Worm (Caenorhabditis elegans) whole organism, L3 larva: ENCODE results near the gene srbc-40.

ENCODE experiments used
- R02D3.7 ChIP-seq: fragments of 150-350 bp; optimal IDR thresholded peaks from 2 replicates; lab custom pipeline; 2014; ENCODE audit warnings: missing biosample characterization, missing genetic modification characterization
- ZK546.5 ChIP-seq: sonication (generic microtip); optimal IDR thresholded peaks from 2 replicates; lab custom pipeline; 2017; ENCODE audit warnings: missing biosample characterization, missing genetic modification characterization
- ceh-16 ChIP-seq: sonication (generic microtip); optimal IDR thresholded peaks from 2 replicates; lab custom pipeline; 2017; ENCODE audit warnings: missing biosample characterization, missing genetic modification characterization
- ceh-28 ChIP-seq: fragments of 150-350 bp; optimal IDR thresholded peaks from 2 replicates; lab custom pipeline; 2014; ENCODE audit warnings: missing biosample characterization, missing genetic modification reagents, missing genetic modification characterization
- ceh-82 ChIP-seq: fragments of 150-350 bp; optimal IDR thresholded peaks from 2 replicates; lab custom pipeline; 2014; ENCODE audit warnings: missing biosample characterization, missing genetic modification characterization
- egl-27 ChIP-seq: sonication (generic microtip); optimal IDR thresholded peaks from 4 replicates; lab custom pipeline; 2017; ENCODE audit warnings: missing biosample characterization, missing genetic modification reagents, missing genetic modification characterization
- elt-1 ChIP-seq: fragments of 150-350 bp; optimal IDR thresholded peaks from 2 replicates; lab custom pipeline; 2014; ENCODE audit warnings: missing biosample characterization, missing genetic modification characterization
- elt-3 ChIP-seq, 3 experiments: fragments of 150-350 bp in 1 of 3; sonication (generic microtip) in 2 of 3; optimal IDR thresholded peaks; 2 replicates in 2 of 3; 4 replicates in 1 of 3; lab custom pipeline; 2014 to 2017; ENCODE audit warnings: missing biosample characterization in 3 of 3, missing genetic modification characterization in 3 of 3
- eor-1 ChIP-seq, 2 experiments: fragments of 150-350 bp; optimal IDR thresholded peaks; 2 replicates each; lab custom pipeline; 2014 to 2018; ENCODE audit warnings: missing biosample characterization in 2 of 2, missing genetic modification characterization in 2 of 2
- fkh-10 ChIP-seq: sonication (generic microtip); optimal IDR thresholded peaks from 2 replicates; lab custom pipeline; 2017; ENCODE audit warnings: missing biosample characterization, missing genetic modification reagents, missing genetic modification characterization
- fkh-2 ChIP-seq: fragments of 150-350 bp; optimal IDR thresholded peaks from 2 replicates; lab custom pipeline; 2014; ENCODE audit warnings: missing biosample characterization, missing genetic modification reagents, missing genetic modification characterization
- fos-1 ChIP-seq: fragments of 150-350 bp; optimal IDR thresholded peaks from 2 replicates; lab custom pipeline; 2014; ENCODE audit warnings: missing biosample characterization, missing genetic modification characterization
- jun-1 ChIP-seq: fragments of 150-350 bp; optimal IDR thresholded peaks from 2 replicates; lab custom pipeline; 2014; ENCODE audit warnings: missing biosample characterization, missing genetic modification reagents, missing genetic modification characterization
- lin-15B ChIP-seq: fragments of 150-350 bp; optimal IDR thresholded peaks from 2 replicates; lab custom pipeline; 2014; ENCODE audit warnings: missing biosample characterization, missing genetic modification characterization
- lin-39 ChIP-seq: fragments of 150-350 bp; optimal IDR thresholded peaks from 2 replicates; lab custom pipeline; 2018; ENCODE audit warnings: missing biosample characterization, missing genetic modification reagents, missing genetic modification characterization
- lsy-12 ChIP-seq: sonication (generic microtip); optimal IDR thresholded peaks from 2 replicates; lab custom pipeline; 2016; ENCODE audit warnings: mild to moderate bottlenecking, missing genetic modification characterization, missing compliant biosample characterization
- mdl-1 ChIP-seq: fragments of 150-350 bp; optimal IDR thresholded peaks from 2 replicates; lab custom pipeline; 2014; ENCODE audit warnings: missing biosample characterization, missing genetic modification characterization
- mml-1 ChIP-seq: fragments of 150-350 bp; sonication (generic microtip); optimal IDR thresholded peaks from 3 replicates; lab custom pipeline; 2014; ENCODE audit warnings: missing biosample characterization, missing genetic modification characterization
- nhr-11 ChIP-seq: fragments of 150-350 bp; optimal IDR thresholded peaks from 2 replicates; lab custom pipeline; 2014; ENCODE audit warnings: missing biosample characterization, missing genetic modification characterization
- nhr-12 ChIP-seq: fragments of 150-350 bp; optimal IDR thresholded peaks from 2 replicates; lab custom pipeline; 2014; ENCODE audit warnings: missing biosample characterization, missing genetic modification characterization
- nhr-23 ChIP-seq: fragments of 150-350 bp; optimal IDR thresholded peaks from 2 replicates; lab custom pipeline; 2014; ENCODE audit warnings: missing biosample characterization, missing genetic modification reagents, missing genetic modification characterization
- nhr-237 ChIP-seq: fragments of 150-350 bp; optimal IDR thresholded peaks from 2 replicates; lab custom pipeline; 2014; ENCODE audit warnings: missing biosample characterization, missing genetic modification characterization
- nhr-25 ChIP-seq: sonication (generic microtip); optimal IDR thresholded peaks from 2 replicates; lab custom pipeline; 2017; ENCODE audit warnings: missing biosample characterization, missing genetic modification characterization
- nhr-28 ChIP-seq: fragments of 150-350 bp; optimal IDR thresholded peaks from 2 replicates; lab custom pipeline; 2014; ENCODE audit warnings: missing biosample characterization, missing genetic modification characterization
- nhr-43 ChIP-seq: sonication (generic microtip); optimal IDR thresholded peaks from 2 replicates; lab custom pipeline; 2016; ENCODE audit warnings: mild to moderate bottlenecking, missing genetic modification characterization, missing compliant biosample characterization; ENCODE audit not compliant: poor library complexity, severe bottlenecking
- nhr-67 ChIP-seq: fragments of 150-350 bp; optimal IDR thresholded peaks from 2 replicates; lab custom pipeline; 2014; ENCODE audit warnings: missing biosample characterization, missing genetic modification characterization
- nhr-77 ChIP-seq: fragments of 150-350 bp; optimal IDR thresholded peaks from 2 replicates; lab custom pipeline; 2014; ENCODE audit warnings: missing biosample characterization, missing genetic modification characterization
- pha-4 ChIP-seq: fragments of 150-350 bp; optimal IDR thresholded peaks from 2 replicates; lab custom pipeline; 2014; ENCODE audit warnings: missing biosample characterization, missing genetic modification reagents, missing genetic modification characterization
- sea-2 ChIP-seq: fragments of 150-350 bp; sonication (generic microtip); optimal IDR thresholded peaks from 4 replicates; lab custom pipeline; 2014; ENCODE audit warnings: missing biosample characterization, missing genetic modification reagents, missing genetic modification characterization
- snpc-4 ChIP-seq: fragments of 150-350 bp; optimal IDR thresholded peaks from 2 replicates; lab custom pipeline; 2014; ENCODE audit warnings: missing biosample characterization, missing genetic modification characterization
- tbx-2 ChIP-seq: sonication (generic microtip); optimal IDR thresholded peaks from 2 replicates; lab custom pipeline; 2016; ENCODE audit warnings: mild to moderate bottlenecking, missing genetic modification characterization, missing compliant biosample characterization
- unc-62 ChIP-seq: fragments of 150-350 bp; sonication (generic microtip); optimal IDR thresholded peaks from 4 replicates; lab custom pipeline; 2014; ENCODE audit warnings: missing biosample characterization, missing genetic modification reagents, missing genetic modification characterization
- zag-1 ChIP-seq: fragments of 150-350 bp; optimal IDR thresholded peaks from 2 replicates; lab custom pipeline; 2014; ENCODE audit warnings: missing biosample characterization, missing genetic modification characterization
- ztf-11 ChIP-seq: fragments of 150-350 bp; optimal IDR thresholded peaks from 2 replicates; lab custom pipeline; 2014; ENCODE audit warnings: missing biosample characterization, missing genetic modification characterization
- ztf-4 ChIP-seq: fragments of 150-350 bp; optimal IDR thresholded peaks from 2 replicates; lab custom pipeline; 2014; ENCODE audit warnings: missing biosample characterization, missing genetic modification characterization

srbc-40 gene

DNA sequence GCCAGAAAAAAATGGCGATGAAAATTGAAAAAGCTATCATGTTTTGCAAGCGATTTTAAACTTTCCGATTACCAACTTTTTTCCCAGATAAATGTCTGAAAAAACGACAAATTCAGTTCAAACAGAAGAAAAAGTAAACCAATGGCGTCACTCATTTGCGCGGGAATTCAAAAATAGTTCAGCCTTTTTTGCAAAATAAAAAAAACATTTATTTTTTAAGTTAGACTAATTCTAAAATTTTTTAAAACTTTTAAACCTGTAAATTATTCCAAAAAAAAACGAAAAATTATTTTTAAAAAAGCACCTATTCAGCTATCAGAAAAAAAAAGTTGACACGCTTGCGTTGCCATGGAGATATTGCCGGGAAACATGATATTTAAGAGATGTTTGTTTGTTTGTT is 6.7 kb downstream of the srbc-40 start, which contains the start of gene cyp-33C11:
TSS of gene cyp-33C11 (minus strand) at position 101 of the 400 bp plus-strand sequence.
- no peak for TF ChIP-seq ceh-28 (tag; lab: Kevin White, UChicago)
- no peak for TF ChIP-seq nhr-43 (tag; lab: Kevin White, UChicago)
- TF ChIP-seq nhr-237 (tag; lab: Kevin White, UChicago), result no peak
- TF ChIP-seq elt-1 (tag; lab: Kevin White, UChicago), result no peak
- TF ChIP-seq nhr-28 (tag; lab: Kevin White, UChicago), result no peak
- TF ChIP-seq fos-1 (tag; lab: Kevin White, UChicago), result no peak
- no peak for TF ChIP-seq eor-1 (tag; optimal IDR thresholded peaks at IDR 0.05; lab: Kevin White, UChicago)
- TF ChIP-seq fkh-2 (tag; lab: Kevin White, UChicago), result no peak
- TF ChIP-seq tbx-2 (tag; lab: Kevin White, UChicago), result no peak
- TF ChIP-seq ztf-11, result no peak
- TF ChIP-seq pha-4 (tag; lab: Kevin White, UChicago), result no peak
- TF ChIP-seq ceh-16 (tag; lab: Kevin White, UChicago), result no peak
- no peak for TF ChIP-seq mml-1 (tag; lab: Kevin White, UChicago)
- no peak for TF ChIP-seq mdl-1 (tag; lab: Kevin White, UChicago)
- no peak for TF ChIP-seq jun-1 (tag; lab: Kevin White, UChicago)
- TF ChIP-seq lin-15B (tag; lab: Kevin White, UChicago), result no peak
- no peak for TF ChIP-seq unc-62 (GFP tag; lab: Kevin White, UChicago)
- no peak for TF ChIP-seq elt-3 (tag; optimal IDR thresholded peaks at IDR 0.05; lab: Kevin White, UChicago)

DNA sequence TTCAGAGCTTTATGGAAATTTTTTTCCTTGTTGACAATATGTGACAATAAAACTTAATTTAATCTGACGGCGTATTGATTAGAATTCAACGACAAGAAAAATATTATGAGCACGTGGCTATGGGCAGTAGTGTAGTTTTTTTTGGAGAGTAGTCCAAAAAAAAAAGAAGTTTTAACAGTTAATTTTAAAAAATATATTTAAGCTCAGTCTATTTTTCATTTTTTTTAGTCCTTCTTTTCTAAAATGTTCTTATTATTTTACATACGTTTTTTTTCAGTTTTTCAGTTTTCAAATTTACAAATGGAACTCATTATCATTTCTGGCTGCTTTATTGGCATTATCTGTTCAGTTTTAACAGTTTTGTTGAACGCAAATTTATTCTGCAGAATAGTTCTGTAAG is 10.8 kb downstream of the srbc-40 start, which contains the start of gene srbc-39:
TSS of gene srbc-39 (plus strand) at position 301 of the 400 bp plus-strand sequence.
- TF ChIP-seq zag-1 (tag; lab: Kevin White, UChicago), result no peak

DNA sequence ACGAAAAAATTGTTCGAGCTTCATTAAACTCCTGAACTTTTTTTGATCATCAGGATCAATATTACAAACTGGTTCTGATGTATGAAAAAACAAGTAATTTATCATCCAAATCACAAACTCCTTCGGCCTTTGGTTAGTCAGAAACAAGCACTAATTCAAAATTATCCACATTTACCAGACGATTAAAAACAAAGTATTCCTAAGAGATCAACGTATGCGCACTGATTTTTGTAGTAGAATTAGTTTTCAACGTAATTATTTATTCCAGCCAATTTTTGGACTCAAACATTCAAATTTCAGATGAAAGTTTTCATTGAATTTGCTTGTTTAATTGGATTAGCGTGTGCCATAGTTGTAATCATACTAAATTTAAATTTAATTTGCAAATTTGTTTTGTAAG is 12.7 kb downstream of the srbc-40 start, which contains the start of gene srbc-38:
TSS of gene srbc-38 (plus strand) at position 301 of the 400 bp plus-strand sequence.
- no peak for TF ChIP-seq egl-27 (tag; lab: Kevin White, UChicago)
- no peak for TF ChIP-seq nhr-11

DNA sequence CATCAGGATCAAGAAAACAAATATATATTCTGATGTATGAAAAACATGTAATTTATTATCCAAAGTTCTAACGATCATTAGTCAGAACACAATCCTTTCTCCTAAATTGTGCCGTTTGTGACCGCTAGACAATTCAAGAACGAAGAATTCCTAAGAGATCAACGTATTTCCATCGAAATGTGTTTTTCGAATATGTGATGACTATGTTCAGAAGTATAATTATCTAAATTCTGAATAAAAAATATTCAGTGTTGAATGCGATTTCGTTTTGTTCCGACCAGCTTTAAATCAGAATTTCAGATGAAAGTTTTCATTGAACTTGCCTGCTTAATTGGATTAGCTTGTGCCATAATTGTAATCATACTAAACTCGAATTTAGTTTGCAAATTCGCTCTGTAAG is 17.4 kb downstream of the srbc-40 start, which contains the start of gene srbc-37:
TSS of gene srbc-37 (plus strand) at position 301 of the 400 bp plus-strand sequence.
- TF ChIP-seq nhr-67 (tag; lab: Kevin White, UChicago) (no peak), elt-3 (tag; optimal IDR thresholded peaks at IDR 0.05; lab: Kevin White, UChicago) (no peak), fkh-2 (tag; lab: Kevin White, UChicago) (no peak), fkh-10 (GFP tag; lab: Kevin White, UChicago) (no peak), zag-1 (tag; lab: Kevin White, UChicago) (no peak), ceh-28 (tag; lab: Kevin White, UChicago) (no peak), elt-1 (tag; lab: Kevin White, UChicago) (no peak), lsy-12 (tag; lab: Kevin White, UChicago) (no peak), ceh-16 (tag; lab: Kevin White, UChicago) (no peak), egl-27 (tag; lab: Kevin White, UChicago) (no peak), eor-1 (tag; optimal IDR thresholded peaks at IDR 0.05; lab: Kevin White, UChicago) (no peak)

DNA sequence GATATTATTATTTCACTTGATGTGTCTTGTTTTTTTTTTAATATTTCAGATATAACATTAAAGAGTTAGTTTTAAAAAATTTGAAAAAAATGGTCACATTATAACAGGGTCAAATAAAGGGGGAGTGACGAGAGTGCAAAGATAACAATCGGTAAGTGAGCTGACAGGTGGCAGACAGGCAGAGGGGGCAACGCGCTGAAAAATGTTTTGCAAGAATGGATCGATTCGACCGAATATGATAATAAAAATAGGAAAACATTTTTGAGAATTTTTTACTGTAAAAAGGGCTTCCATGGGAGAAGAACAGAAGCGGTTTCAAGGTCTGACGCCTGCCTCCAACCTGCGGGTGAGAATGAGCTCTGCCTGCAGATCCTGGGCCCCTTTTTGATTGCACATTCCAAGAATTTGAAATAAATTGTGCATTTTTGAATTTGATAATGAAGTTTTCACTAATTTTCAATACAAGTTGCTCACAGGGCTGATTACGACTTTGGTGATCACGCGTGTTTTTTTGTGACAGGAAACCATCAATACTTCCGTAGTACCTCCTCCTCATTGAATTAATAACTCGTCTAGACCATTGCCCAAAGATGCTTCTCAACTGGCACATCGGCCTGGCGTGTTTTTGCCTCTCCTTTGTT is 20.0 kb downstream of the srbc-40 start, which contains the start of the genes ugt-29 and srx-5:
TSS of gene ugt-29 (minus strand) at position 101 of the 641 bp plus-strand sequence.
TSS of gene srx-5 (plus strand) at position 591 of the 641 bp plus-strand sequence.
- no peak for TF ChIP-seq nhr-12 (tag; lab: Kevin White, UChicago)
- no peak for TF ChIP-seq ceh-82 (tag; lab: Kevin White, UChicago)
- no peak for TF ChIP-seq ceh-28 (tag; lab: Kevin White, UChicago)
- TF ChIP-seq nhr-11, result no peak

DNA sequence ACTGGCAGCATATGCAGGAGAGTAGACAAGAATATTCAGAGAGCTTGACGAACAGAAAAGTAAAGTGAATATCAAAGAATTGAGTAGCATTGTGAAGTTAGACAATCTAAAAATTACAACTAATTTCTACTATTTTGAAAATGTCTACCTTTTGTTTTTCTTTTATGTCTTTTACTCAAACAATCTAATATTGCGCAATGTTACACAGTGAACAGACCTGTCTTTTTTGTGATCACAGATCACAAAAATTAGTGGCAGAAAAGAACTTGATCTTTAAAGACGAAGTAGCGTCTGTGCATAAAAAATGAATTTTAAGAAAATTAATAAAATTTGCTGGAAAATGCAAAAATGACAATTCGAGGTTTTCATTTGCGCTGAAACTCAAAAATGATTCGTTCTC is 20.6 kb downstream of the srbc-40 start:
- no peak for TF ChIP-seq sea-2 (GFP tag; lab: Kevin White, UChicago)
- TF ChIP-seq snpc-4 (tag; lab: Kevin White, UChicago), result no peak
- no peak for TF ChIP-seq R02D3.7 (tag; lab: Kevin White, UChicago)
- TF ChIP-seq nhr-23 (tag; lab: Kevin White, UChicago), result no peak
- TF ChIP-seq ZK546.5 (tag; lab: Kevin White, UChicago), result no peak
- no peak for TF ChIP-seq mdl-1 (tag; lab: Kevin White, UChicago)
- no peak for TF ChIP-seq nhr-77 (tag; lab: Kevin White, UChicago)
- TF ChIP-seq egl-27 (tag; lab: Kevin White, UChicago), result no peak
- TF ChIP-seq nhr-25 (tag; lab: Kevin White, UChicago), result no peak
- no peak for TF ChIP-seq nhr-67 (tag; lab: Kevin White, UChicago)
- TF ChIP-seq ztf-4, result no peak
- TF ChIP-seq pha-4 (tag; lab: Kevin White, UChicago), result no peak
- no peak for TF ChIP-seq lin-39 (tag; lab: Kevin White, UChicago)
- no peak for TF ChIP-seq fkh-10 (GFP tag; lab: Kevin White, UChicago)
